Worm (Caenorhabditis elegans) whole organism, mixed stage, embryonic: Measurements from ENCODE around the gene inos-1.

Experiments used
- M03D4.4 ChIP-seq: sonication (generic microtip); optimal IDR thresholded peaks from 2 replicates; lab custom pipeline; 2017; ENCODE audit warnings: mild to moderate bottlenecking, missing genetic modification characterization, missing compliant biosample characterization
- bed-3 ChIP-seq: fragments of 200-800 bp; sonication (Bioruptor generic); optimal IDR thresholded peaks from 3 replicates; lab custom pipeline; 2018; ENCODE audit warnings: mild to moderate bottlenecking, missing genetic modification characterization, moderate library complexity, missing compliant biosample characterization
- elt-3 ChIP-seq: fragments of 150-350 bp; optimal IDR thresholded peaks from 2 replicates; lab custom pipeline; 2014; ENCODE audit warnings: missing biosample characterization, missing genetic modification characterization
- hlh-1 ChIP-seq: fragments of 150-350 bp; optimal IDR thresholded peaks from 2 replicates; lab custom pipeline; 2014; ENCODE audit warnings: missing biosample characterization, missing genetic modification reagents, missing genetic modification characterization
- lin-13 ChIP-seq: fragments of 150-350 bp; optimal IDR thresholded peaks from 2 replicates; lab custom pipeline; 2014; ENCODE audit warnings: missing biosample characterization, missing genetic modification characterization
- mep-1 ChIP-seq: fragments of 150-350 bp; optimal IDR thresholded peaks from 2 replicates; lab custom pipeline; 2017; ENCODE audit warnings: missing biosample characterization, missing genetic modification reagents, missing genetic modification characterization, inconsistent platforms
- mls-2 ChIP-seq: sonication (generic microtip); optimal IDR thresholded peaks from 2 replicates; lab custom pipeline; 2016; ENCODE audit warnings: mild to moderate bottlenecking, missing genetic modification characterization, moderate library complexity, missing compliant biosample characterization
- nhr-12 ChIP-seq: fragments of 150-350 bp; optimal IDR thresholded peaks from 2 replicates; lab custom pipeline; 2014; ENCODE audit warnings: missing biosample characterization, missing genetic modification characterization
- nhr-237 ChIP-seq: fragments of 150-350 bp; optimal IDR thresholded peaks from 2 replicates; lab custom pipeline; 2014; ENCODE audit warnings: missing biosample characterization, missing genetic modification characterization
- nhr-76 ChIP-seq: sonication (generic microtip); optimal IDR thresholded peaks from 2 replicates; lab custom pipeline; 2017; ENCODE audit warnings: missing biosample characterization, missing genetic modification characterization
- snpc-4 ChIP-seq: fragments of 150-350 bp; optimal IDR thresholded peaks from 2 replicates; lab custom pipeline; 2014; ENCODE audit warnings: missing biosample characterization, missing genetic modification characterization
- tbx-8 ChIP-seq: fragments of 200-800 bp; sonication (Bioruptor generic); optimal IDR thresholded peaks from 2 replicates; lab custom pipeline; 2018; ENCODE audit warnings: mild to moderate bottlenecking, missing genetic modification characterization, moderate library complexity, missing compliant biosample characterization
- unc-62 ChIP-seq: fragments of 150-350 bp; optimal IDR thresholded peaks from 2 replicates; lab custom pipeline; 2014; ENCODE audit warnings: missing biosample characterization, missing genetic modification reagents, missing genetic modification characterization

ce11 chrII:11729757-11730535, 29.8 kb upstream of the inos-1 start:
- TF ChIP-seq unc-62 (GFP tag; lab: Kevin White, UChicago) = no peak
- no peak for TF ChIP-seq lin-13 (tag; lab: Kevin White, UChicago)
- no peak for TF ChIP-seq elt-3 (tag; lab: Kevin White, UChicago)
- no peak for TF ChIP-seq M03D4.4 (tag; lab: Kevin White, UChicago)
- no peak for TF ChIP-seq tbx-8 (GFP tag; lab: Kevin White, UChicago)
- no peak for TF ChIP-seq nhr-237 (tag; lab: Kevin White, UChicago)
- TF ChIP-seq mep-1 (tag; lab: Kevin White, UChicago) = no peak
- TF ChIP-seq bed-3 (GFP tag; lab: Kevin White, UChicago) = no peak
- no peak for TF ChIP-seq hlh-1 (tag; lab: Kevin White, UChicago)
- no peak for TF ChIP-seq nhr-76 (tag; lab: Kevin White, UChicago)
- TF ChIP-seq mls-2 = no peak
- TF ChIP-seq snpc-4 (tag; lab: Kevin White, UChicago) = no peak
- no peak for TF ChIP-seq nhr-12 (tag; lab: Kevin White, UChicago)
